Fruit fly (Drosophila melanogaster): ENCODE results near the gene CG2217.

The CG2217 gene

dm6 chr3R:30426626-30427025 lies 3.9 kb upstream of the CG2217 start:
- TF ChIP-seq N (GFP tag; optimal IDR thresholded peaks at IDR 0.05) (no peak), rgr (GFP tag; optimal IDR thresholded peaks at IDR 0.05) (no peak), Myc (optimal IDR thresholded peaks at IDR 0.05) (no peak), Hr78 (GFP tag; optimal IDR thresholded peaks at IDR 0.05) (no peak), Dif (GFP tag; optimal IDR thresholded peaks at IDR 0.05; ENCODE audit: partially characterized antibody) (no peak), jim (GFP tag; optimal IDR thresholded peaks at IDR 0.05) (no peak), tai (GFP tag; optimal IDR thresholded peaks at IDR 0.05) (no peak), Hr83 (GFP tag; optimal IDR thresholded peaks at IDR 0.05; ENCODE audit: poor library complexity, severe bottlenecking) (no peak), Jra (GFP tag; optimal IDR thresholded peaks at IDR 0.05) (no peak), CG32264 (GFP tag; optimal IDR thresholded peaks at IDR 0.05) (no peak), dsf (GFP tag; optimal IDR thresholded peaks at IDR 0.05; ENCODE audit: borderline replicate concordance) (no peak), GATAd (GFP tag; optimal IDR thresholded peaks at IDR 0.05) (no peak)

DNA sequence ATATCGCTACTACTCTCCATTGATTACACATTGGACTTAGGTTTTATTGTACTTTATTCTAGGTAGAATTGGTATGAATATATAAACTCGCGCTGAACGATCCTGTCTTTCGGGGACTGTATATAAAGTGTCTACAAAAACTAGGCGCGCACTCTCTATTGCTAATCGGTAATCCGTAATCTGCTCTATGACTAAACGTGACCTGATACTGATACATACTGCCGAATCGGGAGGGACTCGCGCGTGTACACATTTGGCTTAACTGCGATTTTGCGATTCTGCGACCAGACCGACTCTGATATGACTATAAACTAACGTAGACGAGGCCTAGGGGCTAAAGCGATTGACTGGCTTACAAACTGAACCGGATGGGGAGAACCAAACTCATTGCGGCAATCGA lies 2.9 kb upstream of the CG2217 start:
- TF ChIP-seq CrebA (GFP tag; optimal IDR thresholded peaks at IDR 0.05; ENCODE audit: borderline replicate concordance) (no peak), N (GFP tag; optimal IDR thresholded peaks at IDR 0.05) (no peak), CG32264 (GFP tag; optimal IDR thresholded peaks at IDR 0.05) (no peak), Dif (GFP tag; optimal IDR thresholded peaks at IDR 0.05; ENCODE audit: partially characterized antibody) (no peak), sv (GFP tag; optimal IDR thresholded peaks at IDR 0.05) (no peak), CG9705 (GFP tag; optimal IDR thresholded peaks at IDR 0.05) (no peak), brk (GFP tag; optimal IDR thresholded peaks at IDR 0.05) (no peak), OdsH (GFP tag; optimal IDR thresholded peaks at IDR 0.05) (no peak), Abd-B (GFP tag; optimal IDR thresholded peaks at IDR 0.05) (no peak), h (GFP tag; optimal IDR thresholded peaks at IDR 0.05) (no peak), Hr78 (GFP tag; optimal IDR thresholded peaks at IDR 0.05) (no peak), jim (GFP tag; optimal IDR thresholded peaks at IDR 0.05) (no peak), pan (optimal IDR thresholded peaks at IDR 0.05) (no peak), Vsx2 (GFP tag; optimal IDR thresholded peaks at IDR 0.05; ENCODE audit: partially characterized antibody) (no peak), Jra (GFP tag; optimal IDR thresholded peaks at IDR 0.05) (no peak), lola (GFP tag; optimal IDR thresholded peaks at IDR 0.05) (no peak), fru (GFP tag; optimal IDR thresholded peaks at IDR 0.05) (no peak)

DNA sequence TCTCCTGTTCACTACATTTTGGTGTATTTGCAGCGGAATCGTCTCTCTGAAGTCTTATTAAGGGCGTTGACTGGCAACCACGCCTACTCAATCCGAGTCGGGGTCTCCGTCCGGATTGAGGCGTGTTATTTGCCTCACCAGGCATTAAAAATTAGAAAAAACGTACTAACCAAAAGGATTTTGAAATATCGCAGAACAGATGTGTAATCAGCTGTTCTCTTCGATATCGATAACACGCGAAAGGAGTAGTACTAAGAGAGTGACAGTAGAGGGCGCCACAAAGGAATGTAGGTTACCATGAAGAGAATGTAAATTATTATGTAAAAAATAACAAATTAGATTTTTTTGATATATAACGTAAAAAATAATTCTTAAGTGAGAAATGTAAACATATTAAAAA lies 2.2 kb upstream of the CG2217 start, which contains the start of gene CG15536:
Gene CG15536, minus strand, starts transcription at position 170 of the 400 bp plus-strand sequence.
- no peak for TF ChIP-seq pan (optimal IDR thresholded peaks at IDR 0.05)
- TF ChIP-seq Myc (optimal IDR thresholded peaks at IDR 0.05): peak; percentile 54

dm6 chr3R:30423695-30424094 lies 924 bp upstream of the CG2217 start, which contains the start of the genes CG15535 and mRpS18C:
Gene CG15535, minus strand, starts transcription at chr3R:30423929.
Gene mRpS18C, plus strand, starts transcription at chr3R:30423974.
- TF ChIP-seq sage (GFP tag; optimal IDR thresholded peaks at IDR 0.05) (peak; percentile 50), Rel (GFP tag; optimal IDR thresholded peaks at IDR 0.05) (no peak), Rel (tag; optimal IDR thresholded peaks at IDR 0.05) (peak; percentile 9), CG32264 (GFP tag; optimal IDR thresholded peaks at IDR 0.05) (no peak), rgr (GFP tag; optimal IDR thresholded peaks at IDR 0.05) (peak; percentile 44)

DNA sequence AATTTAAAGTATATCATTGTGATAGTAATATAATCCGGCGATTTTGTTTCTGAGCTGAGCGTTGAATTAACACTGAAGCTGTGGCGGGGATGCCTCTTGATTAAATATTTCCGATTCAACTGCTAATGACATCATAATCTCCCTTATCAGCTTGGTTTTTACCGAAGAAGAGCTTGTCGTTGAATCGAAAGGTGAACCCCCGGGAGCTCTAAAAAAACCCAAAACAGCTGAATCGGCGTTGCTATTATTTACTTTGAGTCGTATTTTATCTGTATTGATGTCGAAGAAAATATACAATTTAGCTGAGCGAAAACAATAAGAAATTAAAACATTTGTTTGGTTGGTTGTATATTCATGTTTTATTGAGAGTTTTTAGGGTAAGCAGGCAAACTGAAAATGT lies 3.6 kb downstream of the CG2217 start:
- TF ChIP-seq Hnf4 (GFP tag; optimal IDR thresholded peaks at IDR 0.05) (no peak), Hr78 (GFP tag; optimal IDR thresholded peaks at IDR 0.05) (no peak), OdsH (GFP tag; optimal IDR thresholded peaks at IDR 0.05) (no peak), Rel (GFP tag; optimal IDR thresholded peaks at IDR 0.05) (no peak), Rel (tag; optimal IDR thresholded peaks at IDR 0.05) (peak; percentile 98), rgr (GFP tag; optimal IDR thresholded peaks at IDR 0.05) (no peak)

DNA sequence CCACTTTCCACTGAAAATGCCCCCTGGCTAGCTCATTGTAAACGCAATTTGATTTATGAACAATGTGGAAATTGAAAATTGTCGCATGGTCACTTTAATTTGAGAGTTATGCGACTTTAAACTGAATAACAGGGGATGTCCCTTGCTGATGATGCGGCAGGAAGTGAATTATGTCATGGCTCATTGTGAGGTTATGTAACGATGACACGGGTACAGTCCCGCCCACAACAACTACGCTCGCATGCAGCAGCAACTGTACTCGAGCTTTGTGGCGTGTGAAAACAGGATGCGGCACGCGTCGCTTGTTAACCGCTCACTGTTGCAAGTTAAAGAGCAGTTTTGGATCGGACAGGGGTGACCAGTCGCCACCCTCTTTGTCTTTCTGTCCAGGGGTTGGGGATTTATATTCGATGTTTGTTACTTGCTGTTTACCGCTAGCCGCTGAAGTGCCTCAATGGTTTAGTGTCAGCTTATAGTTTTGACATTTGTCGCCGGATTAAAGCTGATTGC lies 6.0 kb downstream of the CG2217 start:
- TF ChIP-seq GATAd (GFP tag; optimal IDR thresholded peaks at IDR 0.05): no peak
- TF ChIP-seq Sp1 (GFP tag; optimal IDR thresholded peaks at IDR 0.05): no peak
- no peak for TF ChIP-seq fru (GFP tag; optimal IDR thresholded peaks at IDR 0.05)
- TF ChIP-seq pan (optimal IDR thresholded peaks at IDR 0.05): no peak
- TF ChIP-seq sage (GFP tag; optimal IDR thresholded peaks at IDR 0.05): no peak

DNA sequence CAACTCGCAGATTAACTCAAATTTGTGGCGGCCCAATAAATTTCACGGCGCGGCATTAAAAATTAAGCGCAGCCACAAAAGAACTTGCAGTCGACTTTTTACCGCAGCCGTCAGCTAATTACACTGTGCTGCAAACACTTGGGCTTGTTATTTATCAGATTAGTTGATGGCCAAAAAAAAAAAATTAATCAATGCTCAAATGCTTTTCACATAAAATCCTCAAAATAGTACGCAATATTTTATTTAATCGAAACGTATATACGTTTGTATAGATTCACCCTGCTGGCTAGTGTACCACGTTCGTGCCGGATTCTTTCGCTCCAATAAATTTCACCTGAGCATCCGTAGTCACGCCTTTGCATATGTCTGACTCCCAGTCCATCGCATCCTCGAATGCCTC lies 9.0 kb downstream of the CG2217 start:
- TF ChIP-seq N (GFP tag; optimal IDR thresholded peaks at IDR 0.05) (no peak), dl (GFP tag; optimal IDR thresholded peaks at IDR 0.05; ENCODE audit: insufficient read depth in 1 of 2, partially characterized antibody in 2 of 2) (no peak), Jra (GFP tag; optimal IDR thresholded peaks at IDR 0.05) (no peak), jim (GFP tag; optimal IDR thresholded peaks at IDR 0.05) (no peak), CG9705 (GFP tag; optimal IDR thresholded peaks at IDR 0.05) (no peak), Vsx2 (GFP tag; optimal IDR thresholded peaks at IDR 0.05; ENCODE audit: partially characterized antibody) (no peak), brk (GFP tag; optimal IDR thresholded peaks at IDR 0.05) (no peak), Hr83 (GFP tag; optimal IDR thresholded peaks at IDR 0.05; ENCODE audit: poor library complexity, severe bottlenecking) (no peak), sage (GFP tag; optimal IDR thresholded peaks at IDR 0.05) (no peak), Myc (optimal IDR thresholded peaks at IDR 0.05) (no peak), lola (GFP tag; optimal IDR thresholded peaks at IDR 0.05) (no peak), Abd-B (GFP tag; optimal IDR thresholded peaks at IDR 0.05) (no peak), Hnf4 (GFP tag; optimal IDR thresholded peaks at IDR 0.05) (peak; percentile 9), Dif (GFP tag; optimal IDR thresholded peaks at IDR 0.05; ENCODE audit: partially characterized antibody) (no peak), ey (GFP tag; optimal IDR thresholded peaks at IDR 0.05) (peak; percentile 46), OdsH (GFP tag; optimal IDR thresholded peaks at IDR 0.05) (peak; percentile 55), Mio (GFP tag; optimal IDR thresholded peaks at IDR 0.05) (no peak), fru (GFP tag; optimal IDR thresholded peaks at IDR 0.05) (peak; percentile 44), rgr (GFP tag; optimal IDR thresholded peaks at IDR 0.05) (peak; percentile 60), pan (optimal IDR thresholded peaks at IDR 0.05) (no peak), Sp1 (GFP tag; optimal IDR thresholded peaks at IDR 0.05) (peak; percentile 6), Hr78 (GFP tag; optimal IDR thresholded peaks at IDR 0.05) (no peak), dmrt93B (GFP tag; optimal IDR thresholded peaks at IDR 0.05) (peak; percentile 0), h (GFP tag; optimal IDR thresholded peaks at IDR 0.05) (peak; percentile 56), dsf (GFP tag; optimal IDR thresholded peaks at IDR 0.05; ENCODE audit: borderline replicate concordance) (no peak)

All from whole organism, wandering third instar larva.